Worm (Caenorhabditis elegans): Measurements from ENCODE around the gene F09C8.2.

The F09C8.2 gene

DNA sequence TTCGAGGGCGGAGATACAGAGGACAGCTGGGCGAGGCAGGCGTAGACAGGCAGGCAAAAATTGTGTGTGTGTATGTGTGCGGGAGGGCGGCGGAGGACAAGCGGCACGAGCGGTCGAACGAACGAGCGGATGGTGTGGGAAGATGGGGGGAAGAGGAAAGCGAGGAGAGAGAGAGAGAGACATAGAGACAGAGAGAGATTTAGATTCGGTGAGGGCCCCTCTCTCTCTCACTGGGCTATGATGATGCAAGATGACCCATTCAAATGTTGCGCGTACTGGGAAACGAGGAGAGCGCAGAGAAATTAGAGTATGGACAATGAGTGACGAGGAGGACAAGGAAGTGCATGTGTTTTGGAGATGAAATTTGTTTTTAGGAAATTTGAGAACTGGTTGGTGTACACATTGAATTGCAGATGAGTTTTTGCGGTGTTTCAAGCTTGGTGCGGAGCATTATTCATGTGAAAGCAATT is 941 bp upstream of the F09C8.2 start:
- TF ChIP-seq nhr-76 (tag; optimal IDR thresholded peaks at IDR 0.05), result no peak
- peak; percentile 85 for TF ChIP-seq unc-62 (GFP tag; optimal IDR thresholded peaks at IDR 0.05)
- TF ChIP-seq egl-27 (tag; optimal IDR thresholded peaks at IDR 0.05), result no peak
- TF ChIP-seq ztf-4 (tag; optimal IDR thresholded peaks at IDR 0.05), result peak; percentile 31
- no peak for TF ChIP-seq elt-3 (tag; optimal IDR thresholded peaks at IDR 0.05)
- no peak for TF ChIP-seq pqm-1 (tag; optimal IDR thresholded peaks at IDR 0.05)
- peak; percentile 85 for TF ChIP-seq hmg-11 (tag; optimal IDR thresholded peaks at IDR 0.05)
- TF ChIP-seq sea-2 (GFP tag; optimal IDR thresholded peaks at IDR 0.05), result no peak
- TF ChIP-seq jun-1 (tag; optimal IDR thresholded peaks at IDR 0.05), result peak; percentile 71
- no peak for TF ChIP-seq nhr-77 (tag; optimal IDR thresholded peaks at IDR 0.05)
- peak; percentile 83 for TF ChIP-seq nhr-25 (tag; optimal IDR thresholded peaks at IDR 0.05)
- peak; percentile 69 for TF ChIP-seq mdl-1 (tag; optimal IDR thresholded peaks at IDR 0.05)
- TF ChIP-seq nhr-43 (tag; optimal IDR thresholded peaks at IDR 0.05; ENCODE audit: poor library complexity, severe bottlenecking), result peak; percentile 62
- no peak for TF ChIP-seq nhr-28 (tag; optimal IDR thresholded peaks at IDR 0.05)
- TF ChIP-seq ama-1 (optimal IDR thresholded peaks at IDR 0.05), result no peak
- peak; percentile 10 for TF ChIP-seq ceh-82 (tag; optimal IDR thresholded peaks at IDR 0.05)
- peak; percentile 56 for TF ChIP-seq elt-1 (tag; optimal IDR thresholded peaks at IDR 0.05)
- no peak for TF ChIP-seq nhr-237 (tag; optimal IDR thresholded peaks at IDR 0.05)
- peak; percentile 56 for TF ChIP-seq snpc-4 (tag; optimal IDR thresholded peaks at IDR 0.05)
- peak; percentile 76 for TF ChIP-seq ceh-28 (tag; optimal IDR thresholded peaks at IDR 0.05)
- TF ChIP-seq pha-4 (tag; optimal IDR thresholded peaks at IDR 0.05), result peak; percentile 36
- TF ChIP-seq nfya-1 (tag; optimal IDR thresholded peaks at IDR 0.05; ENCODE audit: insufficient read depth), result peak; percentile 93
- no peak for TF ChIP-seq nhr-67 (tag; optimal IDR thresholded peaks at IDR 0.05)
- peak; percentile 39 for TF ChIP-seq R02D3.7 (tag; optimal IDR thresholded peaks at IDR 0.05)
- TF ChIP-seq ceh-16 (tag; optimal IDR thresholded peaks at IDR 0.05), result no peak
- peak; percentile 93 for TF ChIP-seq lin-39 (tag; optimal IDR thresholded peaks at IDR 0.05)
- peak; percentile 58 for TF ChIP-seq nhr-11 (tag; optimal IDR thresholded peaks at IDR 0.05)
- TF ChIP-seq ZK546.5 (tag; optimal IDR thresholded peaks at IDR 0.05), result no peak
- TF ChIP-seq lsy-12 (tag; optimal IDR thresholded peaks at IDR 0.05), result peak; percentile 14
- TF ChIP-seq daf-12 (tag; optimal IDR thresholded peaks at IDR 0.05), result peak; percentile 7
- peak; percentile 4 for TF ChIP-seq egl-5 (tag; optimal IDR thresholded peaks at IDR 0.05)
- no peak for TF ChIP-seq fos-1 (tag; optimal IDR thresholded peaks at IDR 0.05)
- no peak for TF ChIP-seq mml-1 (tag; optimal IDR thresholded peaks at IDR 0.05)
- TF ChIP-seq aly-2 (tag; optimal IDR thresholded peaks at IDR 0.05), result no peak
- peak; percentile 90 for TF ChIP-seq tbx-2 (tag; optimal IDR thresholded peaks at IDR 0.05)
- no peak for TF ChIP-seq eor-1 (tag; optimal IDR thresholded peaks at IDR 0.05)
- TF ChIP-seq nhr-23 (tag; optimal IDR thresholded peaks at IDR 0.05), result peak; percentile 94
- no peak for TF ChIP-seq nhr-12 (tag; optimal IDR thresholded peaks at IDR 0.05)
- TF ChIP-seq skn-1 (tag; optimal IDR thresholded peaks at IDR 0.05), result peak; percentile 36
- TF ChIP-seq unc-39 (tag; optimal IDR thresholded peaks at IDR 0.05), result no peak
- no peak for TF ChIP-seq elt-2 (tag; optimal IDR thresholded peaks at IDR 0.05)
- TF ChIP-seq fkh-2 (tag; optimal IDR thresholded peaks at IDR 0.05), result no peak
- no peak for TF ChIP-seq ztf-11 (tag; optimal IDR thresholded peaks at IDR 0.05)
- peak; percentile 24 for TF ChIP-seq lin-15B (tag; optimal IDR thresholded peaks at IDR 0.05)
- TF ChIP-seq zag-1 (tag; optimal IDR thresholded peaks at IDR 0.05), result peak; percentile 73
- no peak for TF ChIP-seq ceh-9 (tag; optimal IDR thresholded peaks at IDR 0.05)
- TF ChIP-seq fkh-10 (GFP tag; optimal IDR thresholded peaks at IDR 0.05), result peak; percentile 92

DNA sequence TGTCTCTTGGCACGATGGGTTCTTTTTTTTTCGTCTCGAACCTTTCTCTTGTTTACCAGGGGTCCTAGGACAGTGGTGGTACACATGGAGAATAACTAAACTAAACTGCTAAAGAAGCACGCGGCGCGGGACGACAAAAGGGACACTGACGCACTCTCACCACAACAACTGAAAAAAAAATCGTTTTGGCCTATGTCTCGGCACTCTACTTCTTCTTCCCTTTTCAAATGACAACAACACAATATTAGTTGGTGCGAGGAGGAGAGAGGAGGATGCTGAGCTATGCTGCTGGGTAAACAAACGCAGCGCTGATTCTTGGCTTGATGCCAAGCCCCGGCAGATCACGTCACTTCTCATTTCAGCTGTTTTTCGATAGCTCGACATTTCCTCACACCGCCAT is 1.6 kb downstream of the F09C8.2 start:
- TF ChIP-seq unc-39 (tag; optimal IDR thresholded peaks at IDR 0.05) (no peak), fkh-10 (GFP tag; optimal IDR thresholded peaks at IDR 0.05) (peak; percentile 37), lin-39 (tag; optimal IDR thresholded peaks at IDR 0.05) (peak; percentile 39), pha-4 (tag; optimal IDR thresholded peaks at IDR 0.05) (peak; percentile 81), egl-5 (tag; optimal IDR thresholded peaks at IDR 0.05) (peak; percentile 45), nhr-12 (tag; optimal IDR thresholded peaks at IDR 0.05) (no peak), nhr-23 (tag; optimal IDR thresholded peaks at IDR 0.05) (no peak), ceh-82 (tag; optimal IDR thresholded peaks at IDR 0.05) (no peak), lsy-12 (tag; optimal IDR thresholded peaks at IDR 0.05) (no peak), eor-1 (tag; optimal IDR thresholded peaks at IDR 0.05) (no peak), nhr-28 (tag; optimal IDR thresholded peaks at IDR 0.05) (no peak), elt-2 (tag; optimal IDR thresholded peaks at IDR 0.05) (no peak)
